Fruit fly (Drosophila melanogaster) whole organism, embryonic: Measurements from ENCODE around the gene IntS2.

Experiments
- Ada2b ChIP-seq: fragments of 200-800 bp; sonication (Bioruptor generic); IDR thresholded peaks from 2 replicates; pipeline ENCODE4 v1.3.6; 2022; ENCODE audit warnings: missing biosample characterization, missing genetic modification characterization
- Adf1 ChIP-seq: fragments of 200-800 bp; sonication (Bioruptor generic); IDR thresholded peaks from 2 replicates; pipeline ENCODE4 v1.3.6; 2022; ENCODE audit warnings: missing biosample characterization, missing genetic modification characterization
- Aef1 ChIP-seq: fragments of 200-800 bp; sonication (Bioruptor generic); IDR thresholded peaks from 3 replicates; pipeline ENCODE4 v1.3.6; 2022; ENCODE audit warnings: missing biosample characterization, missing genetic modification characterization
- Atf3 ChIP-seq: fragments of 200-800 bp; sonication (Bioruptor generic); optimal IDR thresholded peaks from 3 replicates; lab custom pipeline; 2016; ENCODE audit warnings: missing biosample characterization, missing genetic modification characterization
- B-H1 ChIP-seq: fragments of 200-800 bp; sonication (Bioruptor generic); IDR thresholded peaks from 3 replicates; pipeline ENCODE4 v1.3.6; 2022; ENCODE audit warnings: missing biosample characterization, missing genetic modification characterization
- BtbVII ChIP-seq: fragments of 200-800 bp; sonication (Bioruptor generic); optimal IDR thresholded peaks from 3 replicates; lab custom pipeline; 2017; ENCODE audit warnings: missing biosample characterization, mild to moderate bottlenecking, missing genetic modification characterization
- CG12155 ChIP-seq: fragments of 200-800 bp; sonication (Bioruptor generic); optimal IDR thresholded peaks from 3 replicates; lab custom pipeline; 2016; ENCODE audit warnings: missing biosample characterization, missing genetic modification characterization
- CG12236 ChIP-seq: fragments of 200-800 bp; sonication (Bioruptor generic); optimal IDR thresholded peaks from 2 replicates; lab custom pipeline; 2016; ENCODE audit warnings: missing biosample characterization, missing genetic modification characterization
- CG13775 ChIP-seq: fragments of 200-800 bp; sonication (Bioruptor generic); optimal IDR thresholded peaks from 3 replicates; lab custom pipeline; 2017; ENCODE audit warnings: missing biosample characterization, mild to moderate bottlenecking, missing genetic modification characterization
- CG15696 ChIP-seq: fragments of 200-800 bp; sonication (Bioruptor generic); optimal IDR thresholded peaks from 2 replicates; lab custom pipeline; 2019; ENCODE audit warnings: missing biosample characterization, mild to moderate bottlenecking, missing genetic modification characterization, moderate library complexity
- CG17328 ChIP-seq: fragments of 200-800 bp; sonication (Bioruptor generic); IDR thresholded peaks from 2 replicates; pipeline ENCODE4 v1.3.6; 2022; ENCODE audit warnings: missing biosample characterization, missing genetic modification characterization
- CG17385 ChIP-seq: fragments of 200-800 bp; sonication (Bioruptor generic); optimal IDR thresholded peaks from 3 replicates; lab custom pipeline; 2018; ENCODE audit warnings: missing biosample characterization, mild to moderate bottlenecking, missing genetic modification characterization
- CG17829 ChIP-seq: fragments of 200-800 bp; optimal IDR thresholded peaks from 2 replicates; lab custom pipeline; 2019; ENCODE audit warnings: missing biosample characterization, mild to moderate bottlenecking, missing genetic modification characterization, moderate library complexity
- CG30020 ChIP-seq: fragments of 200-800 bp; optimal IDR thresholded peaks from 2 replicates; lab custom pipeline; 2019; ENCODE audit warnings: missing biosample characterization, mild to moderate bottlenecking, missing genetic modification characterization, moderate library complexity
- CG30431 ChIP-seq: fragments of 200-800 bp; sonication (Bioruptor generic); optimal IDR thresholded peaks from 2 replicates; lab custom pipeline; 2017; ENCODE audit warnings: missing biosample characterization, missing genetic modification characterization
- CG3163 ChIP-seq: fragments of 200-800 bp; sonication (Bioruptor generic); optimal IDR thresholded peaks from 3 replicates; lab custom pipeline; 2016; ENCODE audit warnings: missing biosample characterization, missing genetic modification characterization
- CG4617 ChIP-seq: fragments of 200-800 bp; sonication (Bioruptor generic); optimal IDR thresholded peaks from 3 replicates; lab custom pipeline; 2016; ENCODE audit warnings: missing biosample characterization, missing genetic modification characterization, borderline replicate concordance
- CG7271 ChIP-seq: fragments of 200-800 bp; sonication (Bioruptor generic); optimal IDR thresholded peaks from 2 replicates; lab custom pipeline; 2018; ENCODE audit warnings: missing biosample characterization, mild to moderate bottlenecking, missing genetic modification characterization, moderate library complexity
- CG7556 ChIP-seq: fragments of 200-800 bp; sonication (Bioruptor generic); optimal IDR thresholded peaks from 2 replicates; lab custom pipeline; 2017; ENCODE audit warnings: missing biosample characterization, mild to moderate bottlenecking, missing genetic modification characterization
- CG8281 ChIP-seq: fragments of 200-800 bp; sonication (Bioruptor generic); optimal IDR thresholded peaks from 2 replicates; lab custom pipeline; 2018; ENCODE audit warnings: missing biosample characterization, mild to moderate bottlenecking, missing genetic modification characterization, moderate library complexity
- CG8765 ChIP-seq: fragments of 200-800 bp; sonication (Bioruptor generic); IDR thresholded peaks from 2 replicates; pipeline ENCODE4 v1.3.6; 2022; ENCODE audit warnings: missing biosample characterization, missing genetic modification characterization
- CG9817 ChIP-seq: fragments of 200-800 bp; sonication (Bioruptor generic); optimal IDR thresholded peaks from 2 replicates; lab custom pipeline; 2018; ENCODE audit warnings: missing biosample characterization, mild to moderate bottlenecking, missing genetic modification characterization, moderate library complexity
- Deaf1 ChIP-seq: fragments of 200-800 bp; optimal IDR thresholded peaks from 3 replicates; lab custom pipeline; 2019; ENCODE audit warnings: missing biosample characterization, mild to moderate bottlenecking, missing genetic modification characterization, moderate library complexity
- Dp ChIP-seq: fragments of 200-800 bp; sonication (Bioruptor generic); optimal IDR thresholded peaks from 2 replicates; lab custom pipeline; 2018; ENCODE audit warnings: missing biosample characterization, mild to moderate bottlenecking, missing genetic modification characterization, moderate library complexity
- Myb ChIP-seq: fragments of 200-800 bp; sonication (Bioruptor generic); optimal IDR thresholded peaks from 2 replicates; lab custom pipeline; 2016; ENCODE audit warnings: missing biosample characterization, missing genetic modification characterization
- NC2α ChIP-seq: fragments of 200-800 bp; sonication (Bioruptor generic); optimal IDR thresholded peaks from 2 replicates; lab custom pipeline; 2016; ENCODE audit warnings: missing biosample characterization, missing genetic modification characterization
- Oaz ChIP-seq: fragments of 200-800 bp; sonication (Bioruptor generic); IDR thresholded peaks from 2 replicates; pipeline ENCODE4 v1.3.6; 2022; ENCODE audit warnings: missing biosample characterization, missing genetic modification characterization
- Optix ChIP-seq: fragments of 200-800 bp; sonication (Bioruptor generic); IDR thresholded peaks from 3 replicates; pipeline ENCODE4 v1.3.6; 2022; ENCODE audit warnings: missing biosample characterization, missing genetic modification characterization
- PHDP ChIP-seq: fragments of 200-800 bp; sonication (Bioruptor generic); optimal IDR thresholded peaks from 3 replicates; lab custom pipeline; 2018; ENCODE audit warnings: missing biosample characterization, mild to moderate bottlenecking, missing genetic modification characterization, moderate library complexity
- Pdp1 ChIP-seq, 2 experiments: fragments of 200-800 bp; sonication (Bioruptor generic); optimal IDR thresholded peaks; 3 replicates each; lab custom pipeline; 2016; ENCODE audit warnings: missing biosample characterization in 2 of 2, missing genetic modification characterization in 2 of 2, mild to moderate bottlenecking in 1 of 2, moderate library complexity in 1 of 2
- Trl ChIP-seq, 3 experiments: fragments of >200 bp in 2 of 3; fragments of 200-800 bp in 1 of 3; sonication (Bioruptor generic) in 1 of 3; optimal IDR thresholded peaks; 2 replicates in 1 of 3; 3 replicates in 2 of 3; lab custom pipeline; 2016 to 2017; ENCODE audit warnings: missing biosample characterization in 1 of 3, missing genetic modification characterization in 1 of 3
- ash1 ChIP-seq: fragments of 200-800 bp; sonication (Bioruptor generic); optimal IDR thresholded peaks from 2 replicates; lab custom pipeline; 2018; ENCODE audit warnings: missing biosample characterization, mild to moderate bottlenecking, missing genetic modification characterization
- az2 ChIP-seq: fragments of 200-800 bp; sonication (Bioruptor generic); optimal IDR thresholded peaks from 3 replicates; lab custom pipeline; 2016; ENCODE audit warnings: missing biosample characterization, missing genetic modification characterization
- cg ChIP-seq: fragments of 200-800 bp; sonication (Bioruptor generic); optimal IDR thresholded peaks from 3 replicates; lab custom pipeline; 2019; ENCODE audit warnings: missing biosample characterization, mild to moderate bottlenecking, missing genetic modification characterization, moderate library complexity
- chinmo ChIP-seq: fragments of 200-800 bp; sonication (Bioruptor generic); IDR thresholded peaks from 4 replicates; pipeline ENCODE4 v1.3.6; 2022; ENCODE audit warnings: missing biosample characterization, missing genetic modification characterization; ENCODE audit not compliant: partially characterized antibody
- da ChIP-seq: fragments of 200-800 bp; sonication (Bioruptor generic); optimal IDR thresholded peaks from 2 replicates; lab custom pipeline; 2016; ENCODE audit warnings: missing biosample characterization, missing genetic modification characterization
- dimm ChIP-seq: fragments of 200-800 bp; sonication (Bioruptor generic); IDR thresholded peaks from 2 replicates; pipeline ENCODE4 v1.3.6; 2022; ENCODE audit warnings: missing biosample characterization, missing genetic modification characterization
- exex ChIP-seq: fragments of 200-800 bp; sonication (Bioruptor generic); optimal IDR thresholded peaks from 4 replicates; lab custom pipeline; 2018; ENCODE audit warnings: missing biosample characterization, mild to moderate bottlenecking, missing genetic modification characterization, moderate library complexity
- fd102C ChIP-seq: fragments of 200-800 bp; sonication (Bioruptor generic); optimal IDR thresholded peaks from 2 replicates; lab custom pipeline; 2018; ENCODE audit warnings: missing biosample characterization, mild to moderate bottlenecking, missing genetic modification characterization, moderate library complexity
- hb ChIP-seq: fragments of 200-800 bp; sonication (Bioruptor generic); IDR thresholded peaks from 3 replicates; pipeline ENCODE4 v1.3.6; 2022; ENCODE audit warnings: missing biosample characterization, missing genetic modification characterization; ENCODE audit not compliant: partially characterized antibody
- lola ChIP-seq, 3 experiments: fragments of >200 bp in 2 of 3; fragments of 200-800 bp in 1 of 3; sonication (Bioruptor generic) in 1 of 3; optimal IDR thresholded peaks; 2 replicates each; lab custom pipeline; 2017 to 2019; ENCODE audit warnings: missing biosample characterization in 3 of 3, missing genetic modification characterization in 3 of 3, mild to moderate bottlenecking in 1 of 3, moderate library complexity in 1 of 3
- pan ChIP-seq, 4 experiments: fragments of >200 bp in 3 of 4; fragments of 200-800 bp in 1 of 4; sonication (Bioruptor generic) in 1 of 4; optimal IDR thresholded peaks in 3 of 4; IDR thresholded peaks in 1 of 4; 2 replicates each; pipeline versions ENCODE4 v1.3.6 to Lab custom; 2017 to 2022; ENCODE audit warnings: missing biosample characterization in 2 of 4, missing genetic modification characterization in 2 of 4, mixed read lengths in 1 of 4
- rib ChIP-seq: fragments of 200-800 bp; sonication (Bioruptor generic); IDR thresholded peaks from 2 replicates; pipeline ENCODE4 v1.3.6; 2022; ENCODE audit warnings: missing biosample characterization, missing genetic modification characterization
- salm ChIP-seq: fragments of 200-800 bp; sonication (Bioruptor generic); optimal IDR thresholded peaks from 2 replicates; lab custom pipeline; 2018; ENCODE audit warnings: missing biosample characterization, mild to moderate bottlenecking, missing genetic modification characterization
- sens ChIP-seq: fragments of 200-800 bp; sonication (Bioruptor generic); peaks from one replicate; lab custom pipeline; 2016; ENCODE audit warnings: missing biosample characterization, missing genetic modification characterization
- sqz ChIP-seq: fragments of 200-800 bp; sonication (Bioruptor generic); optimal IDR thresholded peaks from 3 replicates; lab custom pipeline; 2018; ENCODE audit warnings: missing biosample characterization, mild to moderate bottlenecking, missing genetic modification characterization
- tin ChIP-seq: fragments of 200-800 bp; sonication (Bioruptor generic); optimal IDR thresholded peaks from 3 replicates; lab custom pipeline; 2016; ENCODE audit warnings: missing biosample characterization, missing genetic modification characterization
- vvl ChIP-seq: fragments of 200-800 bp; sonication (Bioruptor generic); IDR thresholded peaks from 2 replicates; pipeline ENCODE4 v1.3.6; 2022; ENCODE audit warnings: missing biosample characterization, missing genetic modification characterization
- zfh1 ChIP-seq: fragments of 200-800 bp; sonication (Bioruptor generic); IDR thresholded peaks from 3 replicates; pipeline ENCODE4 v1.3.6; 2022; ENCODE audit warnings: missing biosample characterization, missing genetic modification characterization

The IntS2 gene

DNA sequence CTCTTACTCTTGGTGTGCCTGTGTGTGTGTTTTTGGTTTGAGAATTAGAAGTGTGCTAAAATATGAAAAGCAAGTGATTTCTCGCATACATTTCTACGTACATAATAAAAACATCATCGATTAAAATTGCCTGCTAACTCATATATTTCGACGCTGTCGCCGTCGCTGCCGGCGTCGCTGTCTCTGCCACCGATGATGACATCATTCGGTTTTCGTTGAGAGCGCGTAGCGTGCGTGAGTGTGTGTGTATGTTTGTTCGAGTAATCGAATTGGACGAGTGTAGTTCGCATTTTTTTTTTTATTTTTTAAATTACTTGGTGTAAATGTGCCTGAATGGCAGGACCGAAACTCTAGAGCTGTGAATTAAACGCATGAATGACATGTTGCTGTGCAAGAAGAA, 1.1 kb upstream of the IntS2 start (continued):
- no peak for TF ChIP-seq CG17829
- no peak for TF ChIP-seq PHDP (tag; lab: Kevin White, UChicago)
- TF ChIP-seq Myb (GFP tag; lab: Kevin White, UChicago), result no peak
- no peak for TF ChIP-seq CG4617 (GFP tag; lab: Kevin White, UChicago)
- TF ChIP-seq tin, result no peak
- TF ChIP-seq lola (GFP tag; optimal IDR thresholded peaks at IDR 0.05; lab: Kevin White, UChicago), result no peak
- peak; percentile 58 for TF ChIP-seq CG17385 (GFP tag; lab: Kevin White, UChicago)
- no peak for TF ChIP-seq ash1 (GFP tag; lab: Kevin White, UChicago)
- peak; percentile 17 to 63 for TF ChIP-seq Trl (optimal IDR thresholded peaks at IDR 0.05; lab: Kevin White, UChicago)
- TF ChIP-seq Trl (GFP tag; optimal IDR thresholded peaks at IDR 0.05; lab: Kevin White, UChicago), result no peak
- peak; percentile 1 for TF ChIP-seq sens
- TF ChIP-seq Oaz (GFP tag; lab: Robert Waterston, UW), result no peak
- no peak for TF ChIP-seq da (GFP tag; lab: Kevin White, UChicago)
- TF ChIP-seq sqz, result peak; percentile 44
- no peak for TF ChIP-seq CG17328
- no peak for TF ChIP-seq CG12236 (GFP tag; lab: Kevin White, UChicago)
- no peak for TF ChIP-seq CG12155 (GFP tag; lab: Kevin White, UChicago)
- TF ChIP-seq fd102C, result no peak
- no peak for TF ChIP-seq BtbVII (GFP tag; lab: Kevin White, UChicago)
- no peak for TF ChIP-seq salm (tag; lab: Kevin White, UChicago)
- no peak for TF ChIP-seq CG15696 (tag; lab: Kevin White, UChicago)
- no peak for TF ChIP-seq zfh1
- no peak for TF ChIP-seq CG9817 (tag; lab: Kevin White, UChicago)
- no peak for TF ChIP-seq Dp (GFP tag; lab: Kevin White, UChicago)
- no peak for TF ChIP-seq vvl
- no peak for TF ChIP-seq chinmo
- TF ChIP-seq exex (tag; lab: Kevin White, UChicago), result peak; percentile 22
- no peak for TF ChIP-seq CG13775
- no peak for TF ChIP-seq Aef1 (GFP tag; lab: Robert Waterston, UW)
- no peak for TF ChIP-seq CG7271
- no peak for TF ChIP-seq CG3163 (GFP tag; lab: Kevin White, UChicago)
- TF ChIP-seq NC2α (GFP tag; lab: Kevin White, UChicago), result no peak
- no peak for TF ChIP-seq CG30431 (GFP tag; lab: Kevin White, UChicago)
- TF ChIP-seq rib (GFP tag; lab: Robert Waterston, UW), result no peak
- TF ChIP-seq Deaf1 (tag; lab: Kevin White, UChicago), result no peak
- peak in 1 of 2 experiments; percentile 72 for TF ChIP-seq Pdp1 (GFP tag; optimal IDR thresholded peaks at IDR 0.05; lab: Kevin White, UChicago)
- TF ChIP-seq Adf1 (GFP tag; lab: Robert Waterston, UW), result peak; percentile 93
- no peak for TF ChIP-seq B-H1 (GFP tag; lab: Robert Waterston, UW)
- no peak for TF ChIP-seq CG8281 (tag; lab: Kevin White, UChicago)
- peak; percentile 20 for TF ChIP-seq Atf3 (GFP tag; lab: Kevin White, UChicago)
- no peak for TF ChIP-seq dimm (GFP tag; lab: Robert Waterston, UW)
- no peak for TF ChIP-seq pan (optimal IDR thresholded peaks at IDR 0.05; lab: Kevin White, UChicago)
- no peak for TF ChIP-seq pan (GFP tag; optimal IDR thresholded peaks at IDR 0.05 in 1 of 2, IDR thresholded peaks at IDR 0.05 in 1 of 2)
- TF ChIP-seq cg (GFP tag; lab: Kevin White, UChicago), result peak; percentile 39
- TF ChIP-seq Ada2b (GFP tag; lab: Robert Waterston, UW), result no peak
- TF ChIP-seq CG30020 (tag; lab: Kevin White, UChicago), result no peak
- no peak for TF ChIP-seq hb
- TF ChIP-seq CG7556 (GFP tag; lab: Kevin White, UChicago), result no peak
- no peak for TF ChIP-seq CG8765 (GFP tag; lab: Robert Waterston, UW)
- TF ChIP-seq Optix (GFP tag; lab: Robert Waterston, UW), result no peak
- no peak for TF ChIP-seq az2
